Fruit fly (Drosophila melanogaster): ENCODE data around the gene CG13002.

DNA sequence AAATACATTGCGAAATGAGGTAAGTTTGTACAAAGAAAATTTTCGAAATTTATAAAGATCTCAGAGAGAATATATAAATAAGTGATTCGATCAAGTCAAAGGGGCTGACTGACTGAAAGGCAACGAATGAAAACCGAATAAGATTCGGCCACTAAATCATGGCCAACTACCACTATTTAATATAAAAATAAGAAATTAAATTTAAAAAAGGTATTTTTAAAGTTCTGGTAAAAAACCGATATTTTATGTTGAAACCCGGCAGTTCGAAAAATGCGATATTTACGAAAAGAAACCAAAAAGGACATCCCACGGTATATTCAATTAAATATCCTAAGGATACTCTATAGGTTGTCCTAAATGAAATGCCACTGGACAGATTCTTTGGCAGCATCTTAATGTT, 7.5 kb downstream of the CG13002 start, which contains the start of gene CG33252:
- TF ChIP-seq usp (GFP tag; optimal IDR thresholded peaks at IDR 0.05), result no peak
- no peak for TF ChIP-seq CG8478 (optimal IDR thresholded peaks at IDR 0.05)
- TF ChIP-seq EcR (GFP tag; optimal IDR thresholded peaks at IDR 0.05), result no peak
- no peak for TF ChIP-seq pan (optimal IDR thresholded peaks at IDR 0.05)
